Fruit fly (Drosophila melanogaster) Kc167 (cell line): ENCODE results near the gene Lcch3.

Source experiments
- Myc ChIP-seq: fragments of >200 bp; optimal IDR thresholded peaks from 2 replicates; lab custom pipeline; 2017; ENCODE audit warnings: missing external identifiers
- Sin3A ChIP-seq: fragments of >200 bp; optimal IDR thresholded peaks from 2 replicates; lab custom pipeline; 2018; ENCODE audit warnings: missing external identifiers
- h ChIP-seq: fragments of >200 bp; optimal IDR thresholded peaks from 3 replicates; lab custom pipeline; 2018; ENCODE audit warnings: missing external identifiers
- insv ChIP-seq: fragments of >200 bp; optimal IDR thresholded peaks from 3 replicates; lab custom pipeline; 2018; ENCODE audit warnings: missing external identifiers
- ttk ChIP-seq: sonication (Bioruptor generic); optimal IDR thresholded peaks from 2 replicates; lab custom pipeline; 2017; ENCODE audit warnings: missing external identifiers

dm6 chrX:15941527-15941926, 16.6 kb downstream of the Lcch3 start:
- TF ChIP-seq h (lab: Kevin White, UChicago) (no peak), ttk (lab: Kevin White, UChicago) (no peak), insv (lab: Kevin White, UChicago) (no peak), Myc (no peak), Sin3A (lab: Kevin White, UChicago) (no peak)
